Worm (Caenorhabditis elegans) whole organism, young adult: ENCODE results near the gene aat-1.
"Not testable (repeated sequence)": the region's sequence is repeated elsewhere in the genome, so short reads cannot be mapped to it uniquely, and the experiment has no call there.

Experiments used
- B0019.2 ChIP-seq: fragments of 200-800 bp; sonication (Bioruptor generic); conservative IDR thresholded peaks from 2 replicates; pipeline ENCODE4 v1.3.6; 2022; ENCODE audit warnings: missing genetic modification reagents, missing genetic modification characterization, missing compliant biosample characterization
- B0336.3 ChIP-seq: fragments of 200-800 bp; sonication (Bioruptor generic); IDR thresholded peaks from 2 replicates; pipeline ENCODE4 v1.3.6; 2022; ENCODE audit warnings: missing genetic modification characterization, missing compliant biosample characterization
- D2030.7 ChIP-seq: fragments of 200-800 bp; sonication (Bioruptor generic); IDR thresholded peaks from 2 replicates; pipeline ENCODE4 v1.3.6; 2022; ENCODE audit warnings: missing genetic modification reagents, missing genetic modification characterization, missing compliant biosample characterization
- F10E7.11 ChIP-seq: sonication (generic microtip); optimal IDR thresholded peaks from 2 replicates; lab custom pipeline; 2017; ENCODE audit warnings: mild to moderate bottlenecking, missing genetic modification characterization, moderate library complexity, missing compliant biosample characterization
- F22D6.2 ChIP-seq: sonication (generic microtip); optimal IDR thresholded peaks from 2 replicates; lab custom pipeline; 2016; ENCODE audit warnings: mild to moderate bottlenecking, missing genetic modification characterization, missing compliant biosample characterization
- F23B12.7 ChIP-seq: sonication (generic microtip); optimal IDR thresholded peaks from 2 replicates; lab custom pipeline; 2017; ENCODE audit warnings: missing genetic modification characterization, mild to moderate bottlenecking, missing compliant biosample characterization, antibody characterized with exemption, moderate library complexity; ENCODE audit not compliant: insufficient read depth
- F52B5.7 ChIP-seq: sonication (generic microtip); optimal IDR thresholded peaks from 2 replicates; lab custom pipeline; 2016; ENCODE audit warnings: mild to moderate bottlenecking, missing genetic modification characterization, missing compliant biosample characterization
- K11D2.4 ChIP-seq: fragments of 200-800 bp; sonication (Bioruptor generic); IDR thresholded peaks from 2 replicates; pipeline ENCODE4 v1.3.6; 2022; ENCODE audit warnings: missing genetic modification reagents, missing genetic modification characterization, missing compliant biosample characterization
- T07F8.4 ChIP-seq: sonication (generic microtip); optimal IDR thresholded peaks from 2 replicates; lab custom pipeline; 2016; ENCODE audit warnings: mild to moderate bottlenecking, missing genetic modification characterization, moderate library complexity, missing compliant biosample characterization
- Y95B8A.8 ChIP-seq: fragments of 200-800 bp; sonication (Bioruptor generic); IDR thresholded peaks from 2 replicates; pipeline ENCODE4 v1.3.6; 2022; ENCODE audit warnings: missing genetic modification reagents, missing genetic modification characterization, missing compliant biosample characterization
- ZK185.1 ChIP-seq: sonication (generic microtip); optimal IDR thresholded peaks from 2 replicates; lab custom pipeline; 2016; ENCODE audit warnings: mild to moderate bottlenecking, missing genetic modification characterization, missing compliant biosample characterization; ENCODE audit not compliant: poor library complexity, severe bottlenecking
- attf-5 ChIP-seq: fragments of 200-800 bp; sonication (Bioruptor generic); optimal IDR thresholded peaks from 2 replicates; lab custom pipeline; 2018; ENCODE audit warnings: mild to moderate bottlenecking, missing genetic modification characterization, missing compliant biosample characterization
- bed-1 ChIP-seq: fragments of 200-800 bp; sonication (Bioruptor generic); IDR thresholded peaks from 2 replicates; pipeline ENCODE4 v1.3.6; 2022; ENCODE audit warnings: missing genetic modification reagents, missing genetic modification characterization, missing compliant biosample characterization
- cebp-1 ChIP-seq, 2 experiments: fragments of 200-800 bp in 1 of 2; sonication (Bioruptor generic) in 1 of 2; sonication (generic microtip) in 1 of 2; IDR thresholded peaks in 1 of 2; optimal IDR thresholded peaks in 1 of 2; 2 replicates each; pipeline versions ENCODE4 v1.3.6 to Lab custom; 2017 to 2022; ENCODE audit warnings: missing compliant biosample characterization in 2 of 2, missing genetic modification characterization in 2 of 2, mild to moderate bottlenecking in 1 of 2, missing genetic modification reagents in 1 of 2, moderate library complexity in 1 of 2
- die-1 ChIP-seq: sonication (generic microtip); optimal IDR thresholded peaks from 2 replicates; lab custom pipeline; 2016; ENCODE audit warnings: missing genotype, mild to moderate bottlenecking, missing genetic modification characterization, missing compliant biosample characterization
- dox-1 ChIP-seq: fragments of 200-800 bp; sonication (Bioruptor generic); IDR thresholded peaks from 2 replicates; pipeline ENCODE4 v1.3.6; 2022; ENCODE audit warnings: missing genetic modification reagents, missing genetic modification characterization, missing compliant biosample characterization
- dpl-1 ChIP-seq: fragments of 150-350 bp; optimal IDR thresholded peaks from 2 replicates; lab custom pipeline; 2014; ENCODE audit warnings: missing biosample characterization, missing genetic modification reagents, missing genetic modification characterization
- ets-4 ChIP-seq: fragments of 200-800 bp; sonication (Bioruptor generic); optimal IDR thresholded peaks from 2 replicates; lab custom pipeline; 2018; ENCODE audit warnings: mild to moderate bottlenecking, missing genetic modification characterization, missing compliant biosample characterization
- hmg-20 ChIP-seq: fragments of 200-800 bp; sonication (Bioruptor generic); IDR thresholded peaks from 2 replicates; pipeline ENCODE4 v1.3.6; 2022; ENCODE audit warnings: missing genetic modification reagents, missing genetic modification characterization, missing compliant biosample characterization
- lag-1 ChIP-seq: fragments of 200-800 bp; sonication (Bioruptor generic); IDR thresholded peaks from 2 replicates; pipeline ENCODE4 v1.3.6; 2022; ENCODE audit warnings: missing genetic modification reagents, missing genetic modification characterization, missing compliant biosample characterization
- let-526 ChIP-seq: fragments of 200-800 bp; sonication (Bioruptor generic); IDR thresholded peaks from 2 replicates; pipeline ENCODE4 v1.3.6; 2022; ENCODE audit warnings: missing genetic modification reagents, missing genetic modification characterization, missing compliant biosample characterization
- lin-26 ChIP-seq: fragments of 200-800 bp; sonication (Bioruptor generic); IDR thresholded peaks from 2 replicates; pipeline ENCODE4 v1.3.6; 2022; ENCODE audit warnings: missing genetic modification reagents, missing genetic modification characterization, missing compliant biosample characterization
- lir-1 ChIP-seq: fragments of 200-800 bp; sonication (Bioruptor generic); conservative IDR thresholded peaks from 2 replicates; pipeline ENCODE4 v1.3.6; 2022; ENCODE audit warnings: missing genetic modification reagents, missing genetic modification characterization, missing compliant biosample characterization
- madf-6 ChIP-seq: fragments of 200-800 bp; sonication (Bioruptor generic); IDR thresholded peaks from 2 replicates; pipeline ENCODE4 v1.3.6; 2022; ENCODE audit warnings: missing genetic modification reagents, missing genetic modification characterization, missing compliant biosample characterization
- nfyb-1 ChIP-seq: fragments of 200-800 bp; sonication (Bioruptor generic); IDR thresholded peaks from 2 replicates; pipeline ENCODE4 v1.3.6; 2022; ENCODE audit warnings: missing genetic modification reagents, missing genetic modification characterization, missing compliant biosample characterization
- nhr-80 ChIP-seq: sonication (generic microtip); optimal IDR thresholded peaks from 2 replicates; lab custom pipeline; 2016; ENCODE audit warnings: missing genetic modification characterization, missing compliant biosample characterization
- nhr-90 ChIP-seq: sonication (generic microtip); optimal IDR thresholded peaks from 2 replicates; lab custom pipeline; 2016; ENCODE audit warnings: missing genotype, mild to moderate bottlenecking, missing genetic modification characterization, missing compliant biosample characterization
- pbrm-1 ChIP-seq: fragments of 200-800 bp; sonication (Bioruptor generic); IDR thresholded peaks from 2 replicates; pipeline ENCODE4 v1.3.6; 2022; ENCODE audit warnings: missing genetic modification reagents, missing genetic modification characterization, missing compliant biosample characterization
- pha-4 ChIP-seq: fragments of 150-350 bp; sonication (generic microtip); optimal IDR thresholded peaks from 2 replicates; lab custom pipeline; 2014; ENCODE audit warnings: missing biosample characterization, missing genetic modification reagents, missing genetic modification characterization
- rpc-1 ChIP-seq, 2 experiments: fragments of 150-350 bp in 1 of 2; sonication (generic microtip) in 1 of 2; optimal IDR thresholded peaks; 2 replicates each; lab custom pipeline; 2014 to 2018; ENCODE audit warnings: missing biosample characterization in 1 of 2, missing genetic modification characterization in 1 of 2, missing genetic modification reagents in 1 of 2, missing genotype in 1 of 2
- sdz-38 ChIP-seq: sonication (generic microtip); optimal IDR thresholded peaks from 2 replicates; lab custom pipeline; 2016; ENCODE audit warnings: missing genotype, missing genetic modification characterization, missing compliant biosample characterization
- snpc-3.4 ChIP-seq: sonication (generic microtip); optimal IDR thresholded peaks from 2 replicates; lab custom pipeline; 2017; ENCODE audit warnings: missing genetic modification characterization, mild to moderate bottlenecking, missing compliant biosample characterization, antibody characterized with exemption, moderate library complexity, missing genotype, missing genetic modification reagents
- snpc-4 ChIP-seq, 5 experiments: fragments of 150-350 bp in 1 of 5; sonication (generic microtip) in 4 of 5; optimal IDR thresholded peaks; 2 replicates each; lab custom pipeline; 2014 to 2018; ENCODE audit warnings: missing genetic modification characterization in 5 of 5, missing biosample characterization in 3 of 5, antibody characterized with exemption in 2 of 5, mild to moderate bottlenecking in 2 of 5, missing compliant biosample characterization in 2 of 5, missing genotype in 2 of 5, moderate library complexity in 2 of 5, missing genetic modification reagents in 1 of 5
- tbx-9 ChIP-seq: sonication (generic microtip); optimal IDR thresholded peaks from 2 replicates; lab custom pipeline; 2016; ENCODE audit warnings: borderline replicate concordance, missing genetic modification characterization, inconsistent platforms, missing compliant biosample characterization
- zfh-2 ChIP-seq: fragments of 200-800 bp; sonication (Bioruptor generic); conservative IDR thresholded peaks from 2 replicates; pipeline ENCODE4 v1.3.6; 2022; ENCODE audit warnings: missing genetic modification reagents, missing genetic modification characterization, missing compliant biosample characterization
- ztf-25 ChIP-seq: fragments of 200-800 bp; sonication (Bioruptor generic); IDR thresholded peaks from 2 replicates; pipeline ENCODE4 v1.3.6; 2022; ENCODE audit warnings: missing genetic modification reagents, missing genetic modification characterization, missing compliant biosample characterization
- ztf-28 ChIP-seq: fragments of 200-800 bp; sonication (Bioruptor generic); IDR thresholded peaks from 2 replicates; pipeline ENCODE4 v1.3.6; 2022; ENCODE audit warnings: missing genetic modification reagents, missing genetic modification characterization, missing compliant biosample characterization
- ztf-3 ChIP-seq: fragments of 200-800 bp; sonication (Bioruptor generic); optimal IDR thresholded peaks from 2 replicates; lab custom pipeline; 2018; ENCODE audit warnings: mild to moderate bottlenecking, missing genetic modification characterization, missing compliant biosample characterization

Gene aat-1

ce11 chrIV:9609095-9609494, 7.6 kb upstream of the aat-1 start:
- TF ChIP-seq zfh-2 (no peak), die-1 (tag; lab: Kevin White, UChicago) (no peak), pha-4 (tag; lab: Kevin White, UChicago) (no peak), F10E7.11 (no peak), ztf-3 (GFP tag; lab: Kevin White, UChicago) (no peak), nhr-90 (tag; lab: Kevin White, UChicago) (no peak), sdz-38 (tag; lab: Kevin White, UChicago) (no peak)
- TF ChIP-seq, all 124 proteins: peak for 0

- no peak for TF ChIP-seq snpc-4 (GFP tag; optimal IDR thresholded peaks at IDR 0.05; lab: Kevin White, UChicago)
- TF ChIP-seq snpc-4 (tag; optimal IDR thresholded peaks at IDR 0.05; lab: Kevin White, UChicago) = no peak
- no peak for TF ChIP-seq attf-5 (GFP tag; lab: Kevin White, UChicago)
- TF ChIP-seq F23B12.7 = no peak
- TF ChIP-seq ztf-25 = no peak
- no peak for TF ChIP-seq snpc-3.4 (tag; lab: Kevin White, UChicago)
- TF ChIP-seq K11D2.4 = no peak
- no peak for TF ChIP-seq B0336.3 (GFP tag; lab: Robert Waterston, UW)
- TF ChIP-seq dox-1 (GFP tag; lab: Robert Waterston, UW) = no peak
- TF ChIP-seq B0019.2 = no peak
Measured at ce11 chrIV:9607945-9608344, 6.5 kb upstream of the aat-1 start.

- TF ChIP-seq ets-4 (GFP tag; lab: Kevin White, UChicago); F52B5.7 (tag; lab: Kevin White, UChicago); ztf-28 (GFP tag; lab: Robert Waterston, UW): not testable (repeated sequence)
Measured at ce11 chrIV:9595779-9596406, 5.6 kb downstream of the aat-1 start, which contains the start of the genes F27C8.3 and F27C8.2. Gene F27C8.3, minus strand, starts transcription at chrIV:9595879. Gene F27C8.2, plus strand, starts transcription at chrIV:9596356.

ce11 chrIV:9593456-9593855, 8.0 kb downstream of the aat-1 start, which contains the start of gene spp-18:
Gene spp-18, plus strand, starts transcription at chrIV:9593712.
- no peak for TF ChIP-seq madf-6 (GFP tag; lab: Robert Waterston, UW)
- TF ChIP-seq snpc-4 (GFP tag; optimal IDR thresholded peaks at IDR 0.05; lab: Kevin White, UChicago) = no peak
- TF ChIP-seq snpc-4 (tag; optimal IDR thresholded peaks at IDR 0.05; lab: Kevin White, UChicago) = no peak
- TF ChIP-seq nfyb-1 (GFP tag; lab: Robert Waterston, UW) = no peak
- peak; percentile 87 for TF ChIP-seq nhr-80 (tag; lab: Kevin White, UChicago)
- TF ChIP-seq cebp-1 (GFP tag; IDR thresholded peaks at IDR 0.05; lab: Robert Waterston, UW) = peak; percentile 68; the same call in 1 of the 2 replicates
- no peak for TF ChIP-seq cebp-1 (tag; optimal IDR thresholded peaks at IDR 0.05; lab: Kevin White, UChicago)
- 0 out of 2 replicates have a peak, but pooled peaks have one; percentile 37 for TF ChIP-seq dox-1 (GFP tag; lab: Robert Waterston, UW)
- TF ChIP-seq let-526 (GFP tag; lab: Robert Waterston, UW) = no peak
- peak; percentile 75 for TF ChIP-seq ets-4 (GFP tag; lab: Kevin White, UChicago)
- no peak for TF ChIP-seq D2030.7 (GFP tag; lab: Robert Waterston, UW)

ce11 chrIV:9592413-9592812, 9.1 kb downstream of the aat-1 start, which contains the start of gene pei-1:
Gene pei-1, minus strand, starts transcription at chrIV:9592513.
- TF ChIP-seq F10E7.11 = no peak
- no peak for TF ChIP-seq hmg-20
- no peak for TF ChIP-seq Y95B8A.8 (GFP tag; lab: Robert Waterston, UW)
- no peak for TF ChIP-seq ets-4 (GFP tag; lab: Kevin White, UChicago)
- no peak for TF ChIP-seq lir-1 (GFP tag; lab: Robert Waterston, UW)
- no peak for TF ChIP-seq lin-26 (GFP tag; lab: Robert Waterston, UW)
- TF ChIP-seq pbrm-1 (GFP tag; lab: Robert Waterston, UW) = no peak
- no peak for TF ChIP-seq dpl-1 (GFP tag; lab: Kevin White, UChicago)
- TF ChIP-seq lag-1 (GFP tag; lab: Robert Waterston, UW) = no peak
- no peak for TF ChIP-seq tbx-9
- no peak for TF ChIP-seq F22D6.2
- no peak for TF ChIP-seq ztf-3 (GFP tag; lab: Kevin White, UChicago)
- TF ChIP-seq ZK185.1 (tag; lab: Kevin White, UChicago) = no peak
- TF ChIP-seq bed-1 = no peak
- TF ChIP-seq rpc-1 (optimal IDR thresholded peaks at IDR 0.05; lab: Kevin White, UChicago) = no peak
- no peak for TF ChIP-seq rpc-1 (tag; optimal IDR thresholded peaks at IDR 0.05; lab: Kevin White, UChicago)
- TF ChIP-seq T07F8.4 (tag; lab: Kevin White, UChicago) = no peak
